Worm (Caenorhabditis elegans) whole organism, L4/young adult: Measurements from ENCODE around the gene csn-1.
A peak's percentile ranks its signal among the peaks of the same experiment; 100 is the strongest.
"Not testable (repeated sequence)": the region's sequence is repeated elsewhere in the genome, so short reads cannot be mapped to it uniquely, and the experiment has no call there.

ENCODE experiments used
- W03F9.2 ChIP-seq: fragments of 150-350 bp; optimal IDR thresholded peaks from 2 replicates; lab custom pipeline; 2014; ENCODE audit warnings: missing biosample characterization, missing genetic modification characterization
- dao-5 ChIP-seq: sonication (generic microtip); optimal IDR thresholded peaks from 2 replicates; lab custom pipeline; 2016; ENCODE audit warnings: missing genotype, missing genetic modification characterization, moderate library complexity, missing compliant biosample characterization
- him-1 ChIP-seq: sonication (generic microtip); optimal IDR thresholded peaks from 2 replicates; lab custom pipeline; 2016; ENCODE audit warnings: missing genotype, missing genetic modification reagents, missing genetic modification characterization, missing compliant biosample characterization

The csn-1 gene

ce11 chrV:17865309-17865708, 5.1 kb downstream of the csn-1 start, which contains the start of gene Y59A8A.8:
Y59A8A.8 (plus strand) TSS chrV:17865609.
- not testable (repeated sequence) for TF ChIP-seq him-1, dao-5, W03F9.2 (tag; lab: Kevin White, UChicago)

DNA sequence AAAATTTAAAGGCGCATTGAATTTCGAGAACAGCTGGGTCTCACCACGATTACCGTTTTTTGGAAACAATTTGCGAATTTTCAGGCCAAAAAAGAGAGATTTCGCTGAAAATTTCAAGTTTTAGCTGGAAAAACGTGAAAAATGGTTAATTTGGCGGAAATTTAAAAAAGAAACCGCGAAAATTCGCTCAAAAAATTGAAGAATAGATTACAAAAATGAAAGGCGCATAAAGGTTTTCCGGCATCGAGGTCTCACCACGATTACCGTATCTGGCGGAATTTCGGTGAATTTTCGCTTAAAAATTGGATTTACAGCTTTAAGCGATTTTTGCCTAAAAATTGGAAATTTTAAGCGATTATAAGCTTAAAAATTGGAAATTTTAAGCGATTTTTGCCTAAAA, 10.9 kb downstream of the csn-1 start:
- TF ChIP-seq him-1 (tag; lab: Kevin White, UChicago) (no peak), dao-5 (tag; lab: Kevin White, UChicago) (no peak), W03F9.2 (tag; lab: Kevin White, UChicago) (no peak)

- TF ChIP-seq W03F9.2 (tag; lab: Kevin White, UChicago) (no peak), dao-5 (tag; lab: Kevin White, UChicago) (no peak)
These were observed 11.4 kb downstream of the csn-1 start for ce11 chrV:17859065-17859464.

DNA sequence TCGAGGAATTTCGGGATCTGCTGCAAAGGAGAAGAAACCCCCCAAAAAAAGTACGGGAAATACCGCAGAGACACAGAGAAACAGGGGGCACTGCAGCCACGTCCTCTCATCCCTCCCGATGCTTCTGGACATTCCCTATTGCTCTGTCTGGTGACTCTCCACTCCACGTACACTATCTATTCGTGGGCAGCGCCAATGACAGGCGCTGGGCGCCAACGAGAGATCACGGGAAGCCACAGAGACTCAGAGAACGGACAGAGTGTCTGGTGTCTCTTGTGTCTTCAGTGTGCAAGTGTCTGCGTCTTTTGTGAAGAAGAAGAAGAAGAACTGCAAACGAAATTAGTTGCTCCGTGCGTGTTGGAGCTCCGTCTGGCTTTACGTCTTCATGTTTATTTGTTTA, 12.6 kb downstream of the csn-1 start:
- TF ChIP-seq him-1 (tag; lab: Kevin White, UChicago) (peak; percentile 71), dao-5 (tag; lab: Kevin White, UChicago) (no peak)

DNA sequence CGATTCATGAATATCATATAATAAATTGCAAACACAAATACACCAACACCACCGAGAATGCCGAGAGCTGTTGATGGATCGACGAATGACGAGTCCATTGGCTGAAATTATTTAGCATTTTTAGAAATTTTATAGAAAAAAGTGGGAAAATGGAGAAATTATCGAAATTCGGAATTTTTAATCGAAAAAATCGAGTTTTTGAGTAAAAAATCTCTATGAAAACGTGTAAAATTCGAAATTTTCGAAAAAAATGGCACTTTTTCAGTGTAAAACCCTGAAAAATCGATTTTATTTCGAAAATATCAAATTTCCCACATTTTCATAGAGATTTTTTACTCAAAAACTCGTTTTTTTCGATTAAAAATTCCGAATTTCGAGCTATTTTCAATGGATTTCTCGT, 14.6 kb downstream of the csn-1 start, which contains the start of gene tcc-1:
TSS of gene tcc-1 (minus strand) at position 101 of the 400 bp plus-strand sequence.
- TF ChIP-seq him-1 (tag; lab: Kevin White, UChicago) (no peak), W03F9.2 (tag; lab: Kevin White, UChicago) (no peak), dao-5 (tag; lab: Kevin White, UChicago) (no peak)

ce11 chrV:17845370-17845967, 25.0 kb downstream of the csn-1 start:
- TF ChIP-seq dao-5 (tag; lab: Kevin White, UChicago) (no peak), W03F9.2 (tag; lab: Kevin White, UChicago) (no peak), him-1 (tag; lab: Kevin White, UChicago) (no peak)

DNA sequence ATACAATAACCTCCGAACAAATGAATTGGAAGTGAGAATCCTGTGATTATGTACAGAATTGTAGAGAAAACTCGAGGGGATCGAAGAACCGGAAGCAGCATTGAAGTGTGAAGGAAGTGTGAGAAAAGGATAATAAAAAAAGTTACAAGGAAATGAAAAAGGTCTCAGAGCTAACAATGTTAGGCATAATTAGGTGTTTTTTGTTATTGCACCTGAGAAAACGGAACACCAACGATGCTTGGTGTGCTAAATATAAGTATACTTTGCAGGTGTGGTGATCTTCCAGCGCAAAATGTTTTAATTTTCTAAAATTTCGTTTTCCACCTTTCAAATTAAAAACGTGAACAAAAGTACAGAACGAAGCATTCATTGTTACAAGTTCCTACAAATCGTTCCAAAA, 26.3 kb downstream of the csn-1 start, which contains the start of gene srh-286:
TSS of gene srh-286 (minus strand) at position 101 of the 400 bp plus-strand sequence.
- TF ChIP-seq W03F9.2 (tag; lab: Kevin White, UChicago) = no peak
- no peak for TF ChIP-seq dao-5 (tag; lab: Kevin White, UChicago)
- no peak for TF ChIP-seq him-1 (tag; lab: Kevin White, UChicago)

- no peak for TF ChIP-seq dao-5 (tag; lab: Kevin White, UChicago)
- TF ChIP-seq him-1 (tag; lab: Kevin White, UChicago) = no peak
- TF ChIP-seq W03F9.2 (tag; lab: Kevin White, UChicago) = no peak
These were observed 39.1 kb downstream of the csn-1 start, which contains the start of gene srh-303 for ce11 chrV:17831350-17831749. srh-303 (plus strand) TSS chrV:17831650.

DNA sequence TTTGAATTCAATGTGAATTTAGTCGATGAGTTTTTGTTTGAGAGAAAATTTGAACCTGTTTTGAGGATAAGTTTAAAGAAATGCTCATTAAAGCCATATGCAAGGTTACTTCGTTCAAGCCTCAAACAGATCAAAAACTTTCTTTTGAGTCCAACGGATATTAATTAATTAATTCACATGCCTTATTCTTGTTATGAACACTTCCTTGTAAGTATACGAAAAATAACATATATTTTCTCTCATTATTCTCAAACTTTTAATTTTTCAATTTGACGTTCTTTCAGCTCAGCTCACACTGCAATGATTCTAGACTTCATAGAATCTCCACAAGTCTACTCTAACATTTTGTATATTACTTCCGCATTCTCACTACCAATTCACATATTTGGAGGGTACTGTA, 42.1 kb downstream of the csn-1 start, which contains the start of gene srh-304:
TSS of gene srh-304 (plus strand) at position 301 of the 400 bp plus-strand sequence.
- TF ChIP-seq W03F9.2 (tag; lab: Kevin White, UChicago) (no peak), him-1 (tag; lab: Kevin White, UChicago) (no peak), dao-5 (tag; lab: Kevin White, UChicago) (no peak)

ce11 chrV:17824610-17825009, 45.8 kb downstream of the csn-1 start, which contains the start of gene srh-301:
srh-301 (plus strand) TSS chrV:17824910.
- TF ChIP-seq dao-5 (tag; lab: Kevin White, UChicago) (no peak), W03F9.2 (tag; lab: Kevin White, UChicago) (no peak), him-1 (tag; lab: Kevin White, UChicago) (no peak)

- TF ChIP-seq W03F9.2 (tag; lab: Kevin White, UChicago) = no peak
- TF ChIP-seq dao-5 (tag; lab: Kevin White, UChicago) = no peak
- TF ChIP-seq him-1 (tag; lab: Kevin White, UChicago) = no peak
These were observed 48.6 kb downstream of the csn-1 start, which contains the start of gene srh-300 for ce11 chrV:17821805-17822204. srh-300 (plus strand) TSS chrV:17822105.

DNA sequence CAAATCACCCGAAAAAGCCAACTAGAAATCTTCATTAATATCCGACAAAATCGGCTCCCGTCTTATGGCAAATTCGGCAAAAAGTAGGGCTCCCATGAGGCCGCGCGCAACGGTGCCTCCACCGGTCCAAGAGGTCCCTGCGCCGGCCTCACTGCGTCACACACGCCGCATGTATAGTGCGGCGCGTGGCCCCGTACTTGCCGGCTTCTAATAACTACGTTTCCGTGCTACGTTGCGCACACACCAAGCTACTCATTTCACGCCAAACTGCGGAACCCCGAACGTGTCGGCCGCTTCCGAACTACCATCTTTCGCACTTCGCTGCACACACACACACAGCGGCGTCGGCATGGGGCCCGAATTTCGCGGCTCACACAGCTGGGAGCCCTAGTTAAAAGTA, 50.7 kb downstream of the csn-1 start:
- TF ChIP-seq dao-5 (tag; lab: Kevin White, UChicago) (no peak), W03F9.2 (tag; lab: Kevin White, UChicago) (no peak), him-1 (tag; lab: Kevin White, UChicago) (no peak)

ce11 chrV:17818567-17818966, 51.9 kb downstream of the csn-1 start, which contains the start of gene srh-298:
srh-298 (plus strand) TSS chrV:17818867.
- TF ChIP-seq W03F9.2 (tag; lab: Kevin White, UChicago) (no peak), dao-5 (tag; lab: Kevin White, UChicago) (no peak), him-1 (tag; lab: Kevin White, UChicago) (no peak)

- TF ChIP-seq W03F9.2 (tag; lab: Kevin White, UChicago) (no peak), dao-5 (tag; lab: Kevin White, UChicago) (no peak), him-1 (tag; lab: Kevin White, UChicago) (no peak)
These were observed 58.3 kb downstream of the csn-1 start for ce11 chrV:17812127-17812526.
